Worm (Caenorhabditis elegans): ENCODE results near the gene srh-109.

Gene srh-109

ce11 chrV:17198926-17199325 is 21.3 kb downstream of the srh-109 start, which contains the start of gene srz-96:
Gene srz-96 (plus strand): TSS chrV:17199226.
- no peak for TF ChIP-seq him-1 (tag; optimal IDR thresholded peaks at IDR 0.05)
- no peak for TF ChIP-seq W03F9.2 (tag; optimal IDR thresholded peaks at IDR 0.05)
- TF ChIP-seq dao-5 (tag; optimal IDR thresholded peaks at IDR 0.05): no peak

DNA sequence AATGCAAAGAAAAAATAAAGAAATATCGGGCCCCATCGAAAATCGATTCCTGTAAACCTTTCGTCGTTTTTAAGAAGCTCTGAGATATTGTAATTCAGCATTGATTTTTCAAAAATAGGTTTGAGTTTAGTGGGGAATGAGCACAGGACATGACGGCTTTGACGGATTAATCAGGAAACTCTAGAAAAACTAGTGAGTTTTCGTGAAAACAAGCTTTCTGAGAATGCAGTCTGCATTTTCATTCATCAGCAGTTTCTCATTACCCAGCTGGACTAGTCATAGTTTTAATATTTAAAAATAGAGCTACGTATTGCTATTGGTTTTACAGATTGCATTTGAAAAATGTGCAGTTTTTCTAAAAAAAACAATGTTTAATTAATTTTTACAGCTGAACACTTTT is 28.0 kb downstream of the srh-109 start, which contains the start of gene srz-47:
TSS of gene srz-47 (minus strand) at position 101 of the 400 bp plus-strand sequence.
- TF ChIP-seq dao-5 (tag; optimal IDR thresholded peaks at IDR 0.05): no peak
- TF ChIP-seq W03F9.2 (tag; optimal IDR thresholded peaks at IDR 0.05): no peak
- no peak for TF ChIP-seq him-1 (tag; optimal IDR thresholded peaks at IDR 0.05)

DNA sequence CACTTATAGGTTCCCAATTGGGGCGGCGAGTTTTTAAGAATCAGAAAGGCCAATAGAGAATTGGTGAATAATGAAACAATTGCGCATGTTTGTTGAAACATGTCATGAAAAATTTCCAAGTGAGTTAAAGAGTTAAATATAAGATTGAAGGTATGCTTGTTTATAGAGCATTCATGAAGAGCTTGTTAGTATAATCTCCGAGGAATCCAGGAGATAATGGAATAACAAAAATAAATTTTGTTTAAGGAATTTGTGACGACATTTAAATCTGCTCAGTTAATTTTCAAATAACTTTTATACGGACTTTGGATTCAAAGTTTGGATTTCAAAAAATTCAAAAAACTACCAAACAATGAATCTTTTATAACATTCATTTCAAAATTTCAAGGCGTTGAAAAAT is 29.8 kb downstream of the srh-109 start, which contains the start of gene str-199:
TSS of gene str-199 (minus strand) at position 101 of the 400 bp plus-strand sequence.
- TF ChIP-seq him-1 (tag; optimal IDR thresholded peaks at IDR 0.05) (no peak), dao-5 (tag; optimal IDR thresholded peaks at IDR 0.05) (no peak), W03F9.2 (tag; optimal IDR thresholded peaks at IDR 0.05) (no peak)

ce11 chrV:17182045-17182444 is 38.2 kb downstream of the srh-109 start, which contains the start of gene srh-159:
Gene srh-159 (plus strand): TSS chrV:17182345.
- TF ChIP-seq dao-5 (tag; optimal IDR thresholded peaks at IDR 0.05) (no peak), him-1 (tag; optimal IDR thresholded peaks at IDR 0.05) (no peak), W03F9.2 (tag; optimal IDR thresholded peaks at IDR 0.05) (no peak)

DNA sequence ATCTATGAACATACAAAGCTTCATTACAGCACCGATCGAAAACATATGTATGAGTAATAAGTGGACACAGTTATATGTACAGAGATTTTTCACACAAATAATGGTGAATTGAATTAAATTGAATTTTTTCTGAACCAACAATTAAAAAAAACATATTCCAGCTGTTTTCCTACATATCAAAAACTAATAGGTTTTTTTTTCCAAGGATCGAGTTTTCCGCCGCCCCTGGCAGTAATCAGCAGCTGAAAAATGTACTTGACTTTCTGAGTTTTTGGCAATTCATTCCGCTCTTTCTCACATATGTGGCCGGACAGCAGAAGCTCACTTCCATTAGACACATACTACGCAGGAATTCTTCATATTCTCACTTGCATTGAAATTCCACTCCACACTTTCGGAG is 41.8 kb downstream of the srh-109 start, which contains the start of gene srh-174:
TSS of gene srh-174 (plus strand) at position 301 of the 400 bp plus-strand sequence.
- no peak for TF ChIP-seq W03F9.2 (tag; optimal IDR thresholded peaks at IDR 0.05)
- TF ChIP-seq dao-5 (tag; optimal IDR thresholded peaks at IDR 0.05): no peak
- no peak for TF ChIP-seq him-1 (tag; optimal IDR thresholded peaks at IDR 0.05)

ce11 chrV:17177967-17178366 is 42.3 kb downstream of the srh-109 start, which contains the start of gene srsx-1:
Gene srsx-1 (minus strand): TSS chrV:17178067.
- TF ChIP-seq him-1 (tag; optimal IDR thresholded peaks at IDR 0.05): no peak
- TF ChIP-seq W03F9.2 (tag; optimal IDR thresholded peaks at IDR 0.05): no peak
- TF ChIP-seq dao-5 (tag; optimal IDR thresholded peaks at IDR 0.05): no peak

ce11 chrV:17173738-17174137 is 46.5 kb downstream of the srh-109 start, which contains the start of gene srbc-25:
Gene srbc-25 (plus strand): TSS chrV:17174038.
- TF ChIP-seq him-1 (tag; optimal IDR thresholded peaks at IDR 0.05) (no peak), W03F9.2 (tag; optimal IDR thresholded peaks at IDR 0.05) (no peak), dao-5 (tag; optimal IDR thresholded peaks at IDR 0.05) (no peak)

DNA sequence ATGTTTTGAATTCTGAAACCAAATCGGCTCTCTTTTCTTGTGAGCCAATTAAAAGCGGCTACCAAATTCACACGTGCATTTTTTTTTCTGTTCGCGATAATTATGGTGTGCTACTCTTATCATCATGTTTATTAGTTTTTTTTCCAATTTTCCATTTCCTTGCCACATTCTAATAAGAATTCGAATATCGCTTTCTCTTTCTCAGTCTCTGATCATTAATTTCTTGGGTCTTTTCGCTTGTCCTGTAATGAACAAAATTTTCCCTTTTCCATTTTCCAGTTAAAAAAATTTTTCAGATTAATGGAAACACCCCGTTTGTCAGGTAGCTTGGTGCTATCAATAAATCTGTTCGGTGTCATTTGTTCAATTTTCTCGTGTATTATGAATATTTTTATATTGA is 48.7 kb downstream of the srh-109 start, which contains the start of gene srbc-26:
TSS of gene srbc-26 (plus strand) at position 301 of the 400 bp plus-strand sequence.
- TF ChIP-seq W03F9.2 (tag; optimal IDR thresholded peaks at IDR 0.05) (no peak), dao-5 (tag; optimal IDR thresholded peaks at IDR 0.05) (no peak), him-1 (tag; optimal IDR thresholded peaks at IDR 0.05) (no peak)

DNA sequence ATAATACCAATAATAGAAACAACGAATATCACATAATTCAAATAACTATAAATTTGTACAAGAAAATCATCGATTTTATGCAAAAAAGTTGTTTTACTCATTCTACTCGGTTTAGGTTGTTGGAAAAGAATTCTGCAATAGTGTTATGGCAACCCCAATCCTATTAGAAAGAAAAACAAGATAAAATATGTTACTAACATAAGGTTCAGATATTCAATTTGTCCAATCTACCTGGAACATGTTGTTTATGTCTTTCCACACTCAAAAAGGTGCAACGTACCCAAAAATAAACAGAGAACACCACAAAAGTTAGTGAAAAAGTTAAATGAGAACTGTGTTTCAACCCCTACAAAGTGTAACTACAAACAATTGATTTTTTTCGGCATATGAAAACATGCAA is 49.4 kb downstream of the srh-109 start, which contains the start of gene srw-51:
TSS of gene srw-51 (minus strand) at position 101 of the 400 bp plus-strand sequence.
- TF ChIP-seq him-1 (tag; optimal IDR thresholded peaks at IDR 0.05) (no peak), dao-5 (tag; optimal IDR thresholded peaks at IDR 0.05) (no peak), W03F9.2 (tag; optimal IDR thresholded peaks at IDR 0.05) (no peak)

Measured in whole organism, L4/young adult.